Worm (Caenorhabditis elegans) whole organism, L2 larva: ENCODE results near the gene pid-5.
A peak's percentile ranks its signal among the peaks of the same experiment; 100 is the strongest.

ENCODE experiments used
- F13H6.1 ChIP-seq: sonication (generic microtip); optimal IDR thresholded peaks from 2 replicates; lab custom pipeline; 2016; ENCODE audit warnings: missing genetic modification characterization, missing compliant biosample characterization
- R02D3.7 ChIP-seq: fragments of 150-350 bp; optimal IDR thresholded peaks from 2 replicates; lab custom pipeline; 2014; ENCODE audit warnings: missing biosample characterization, missing genetic modification characterization
- ZK546.5 ChIP-seq: sonication (generic microtip); optimal IDR thresholded peaks from 2 replicates; lab custom pipeline; 2017; ENCODE audit warnings: missing biosample characterization, missing genetic modification characterization
- alr-1 ChIP-seq: fragments of 150-350 bp; optimal IDR thresholded peaks from 2 replicates; lab custom pipeline; 2014; ENCODE audit warnings: missing biosample characterization, missing genetic modification characterization
- aly-2 ChIP-seq: fragments of 150-350 bp; optimal IDR thresholded peaks from 2 replicates; lab custom pipeline; 2014; ENCODE audit warnings: missing biosample characterization, missing genetic modification characterization
- ama-1 ChIP-seq: fragments of 150-350 bp; optimal IDR thresholded peaks from 2 replicates; lab custom pipeline; 2018; ENCODE audit warnings: inconsistent platforms
- blmp-1 ChIP-seq: sonication (generic microtip); optimal IDR thresholded peaks from 2 replicates; lab custom pipeline; 2017; ENCODE audit warnings: missing genetic modification characterization, mild to moderate bottlenecking, missing compliant biosample characterization, antibody characterized with exemption, moderate library complexity; ENCODE audit not compliant: insufficient read depth
- ceh-16 ChIP-seq: fragments of 150-350 bp; optimal IDR thresholded peaks from 2 replicates; lab custom pipeline; 2014; ENCODE audit warnings: missing biosample characterization, missing genetic modification characterization
- ceh-82 ChIP-seq: fragments of 150-350 bp; optimal IDR thresholded peaks from 2 replicates; lab custom pipeline; 2014; ENCODE audit warnings: missing biosample characterization, missing genetic modification characterization
- dmd-4 ChIP-seq: sonication (generic microtip); optimal IDR thresholded peaks from 2 replicates; lab custom pipeline; 2017; ENCODE audit warnings: missing biosample characterization, missing genetic modification characterization
- egl-27 ChIP-seq: sonication (generic microtip); optimal IDR thresholded peaks from 3 replicates; lab custom pipeline; 2017; ENCODE audit warnings: missing biosample characterization, missing genetic modification reagents, missing genetic modification characterization
- elt-1 ChIP-seq: fragments of 150-350 bp; optimal IDR thresholded peaks from 2 replicates; lab custom pipeline; 2014; ENCODE audit warnings: missing biosample characterization, missing genetic modification characterization
- elt-3 ChIP-seq: sonication (generic microtip); optimal IDR thresholded peaks from 2 replicates; lab custom pipeline; 2017; ENCODE audit warnings: missing biosample characterization, missing genetic modification characterization
- fos-1 ChIP-seq: fragments of 150-350 bp; optimal IDR thresholded peaks from 2 replicates; lab custom pipeline; 2014; ENCODE audit warnings: missing biosample characterization, missing genetic modification characterization
- gmeb-1 ChIP-seq: fragments of 150-350 bp; optimal IDR thresholded peaks from 2 replicates; lab custom pipeline; 2014; ENCODE audit warnings: missing biosample characterization, missing genetic modification characterization
- lin-11 ChIP-seq: fragments of 150-350 bp; sonication (generic microtip); optimal IDR thresholded peaks from 2 replicates; lab custom pipeline; 2014; ENCODE audit warnings: missing biosample characterization, missing genetic modification characterization, inconsistent platforms, mixed read lengths
- lin-13 ChIP-seq: fragments of 150-350 bp; optimal IDR thresholded peaks from 2 replicates; lab custom pipeline; 2014; ENCODE audit warnings: missing biosample characterization, missing genetic modification reagents, missing genetic modification characterization
- lin-39 ChIP-seq: fragments of 150-350 bp; optimal IDR thresholded peaks from 2 replicates; lab custom pipeline; 2014; ENCODE audit warnings: missing biosample characterization, missing genetic modification reagents, missing genetic modification characterization
- mab-5 ChIP-seq: fragments of 150-350 bp; optimal IDR thresholded peaks from 2 replicates; lab custom pipeline; 2014; ENCODE audit warnings: missing biosample characterization, missing genetic modification characterization
- mbf-1 ChIP-seq: sonication (generic microtip); optimal IDR thresholded peaks from 2 replicates; lab custom pipeline; 2017; ENCODE audit warnings: missing biosample characterization, missing genetic modification characterization
- mdl-1 ChIP-seq, 2 experiments: fragments of 150-350 bp in 1 of 2; sonication (generic microtip) in 1 of 2; optimal IDR thresholded peaks; 2 replicates each; lab custom pipeline; 2017; ENCODE audit warnings: missing biosample characterization in 2 of 2, missing genetic modification characterization in 2 of 2
- nhr-10 ChIP-seq: sonication (generic microtip); optimal IDR thresholded peaks from 2 replicates; lab custom pipeline; 2017; ENCODE audit warnings: missing biosample characterization, missing genetic modification characterization
- nhr-12 ChIP-seq: fragments of 150-350 bp; optimal IDR thresholded peaks from 2 replicates; lab custom pipeline; 2014; ENCODE audit warnings: missing biosample characterization, missing genetic modification characterization
- nhr-129 ChIP-seq: fragments of 150-350 bp; optimal IDR thresholded peaks from 2 replicates; lab custom pipeline; 2014; ENCODE audit warnings: missing biosample characterization, missing genetic modification characterization
- nhr-23 ChIP-seq: fragments of 150-350 bp; optimal IDR thresholded peaks from 2 replicates; lab custom pipeline; 2014; ENCODE audit warnings: missing biosample characterization, missing genetic modification reagents, missing genetic modification characterization
- nhr-237 ChIP-seq: fragments of 150-350 bp; optimal IDR thresholded peaks from 2 replicates; lab custom pipeline; 2014; ENCODE audit warnings: missing biosample characterization, missing genetic modification characterization
- nhr-25 ChIP-seq: fragments of 150-350 bp; sonication (generic microtip); optimal IDR thresholded peaks from 3 replicates; lab custom pipeline; 2014; ENCODE audit warnings: missing biosample characterization, missing genetic modification characterization
- nhr-6 ChIP-seq: fragments of 150-350 bp; optimal IDR thresholded peaks from 2 replicates; lab custom pipeline; 2014; ENCODE audit warnings: missing biosample characterization, missing genetic modification characterization
- nhr-77 ChIP-seq: fragments of 150-350 bp; optimal IDR thresholded peaks from 2 replicates; lab custom pipeline; 2014; ENCODE audit warnings: missing biosample characterization, missing genetic modification characterization
- peb-1 ChIP-seq: fragments of 150-350 bp; optimal IDR thresholded peaks from 2 replicates; lab custom pipeline; 2014; ENCODE audit warnings: missing biosample characterization, missing genetic modification characterization
- sem-4 ChIP-seq: fragments of 150-350 bp; optimal IDR thresholded peaks from 2 replicates; lab custom pipeline; 2014; ENCODE audit warnings: missing biosample characterization, missing genetic modification reagents, missing genetic modification characterization
- skn-1 ChIP-seq: sonication (generic microtip); optimal IDR thresholded peaks from 2 replicates; lab custom pipeline; 2017; ENCODE audit warnings: missing biosample characterization, missing genetic modification characterization
- sma-3 ChIP-seq: sonication (generic microtip); optimal IDR thresholded peaks from 2 replicates; lab custom pipeline; 2016; ENCODE audit warnings: missing genetic modification reagents, missing genetic modification characterization, missing compliant biosample characterization
- sma-9 ChIP-seq, 2 experiments: fragments of 150-350 bp in 1 of 2; sonication (generic microtip) in 1 of 2; optimal IDR thresholded peaks; 2 replicates each; lab custom pipeline; 2014 to 2016; ENCODE audit warnings: missing genetic modification characterization in 2 of 2, mild to moderate bottlenecking in 1 of 2, missing biosample characterization in 1 of 2, missing compliant biosample characterization in 1 of 2, missing genetic modification reagents in 1 of 2, moderate library complexity in 1 of 2
- snpc-4 ChIP-seq: fragments of 150-350 bp; optimal IDR thresholded peaks from 2 replicates; lab custom pipeline; 2014; ENCODE audit warnings: missing biosample characterization, missing genetic modification characterization
- unc-39 ChIP-seq: fragments of 150-350 bp; optimal IDR thresholded peaks from 2 replicates; lab custom pipeline; 2014; ENCODE audit warnings: missing biosample characterization, missing genetic modification characterization
- unc-55 ChIP-seq: fragments of 150-350 bp; sonication (generic microtip); optimal IDR thresholded peaks from 3 replicates; lab custom pipeline; 2014; ENCODE audit warnings: missing biosample characterization, missing genetic modification reagents, missing genetic modification characterization
- zag-1 ChIP-seq: fragments of 150-350 bp; optimal IDR thresholded peaks from 2 replicates; lab custom pipeline; 2014; ENCODE audit warnings: missing biosample characterization, missing genetic modification characterization
- ztf-1 ChIP-seq: fragments of 200-800 bp; sonication (Bioruptor generic); conservative IDR thresholded peaks from 2 replicates; pipeline ENCODE4 v1.3.6; 2022; ENCODE audit warnings: missing genetic modification characterization, missing compliant biosample characterization
- ztf-11 ChIP-seq: sonication (generic microtip); optimal IDR thresholded peaks from 2 replicates; lab custom pipeline; 2017; ENCODE audit warnings: missing biosample characterization, missing genetic modification characterization
- ztf-4 ChIP-seq: fragments of 150-350 bp; optimal IDR thresholded peaks from 2 replicates; lab custom pipeline; 2014; ENCODE audit warnings: missing biosample characterization, missing genetic modification characterization

Gene pid-5

DNA sequence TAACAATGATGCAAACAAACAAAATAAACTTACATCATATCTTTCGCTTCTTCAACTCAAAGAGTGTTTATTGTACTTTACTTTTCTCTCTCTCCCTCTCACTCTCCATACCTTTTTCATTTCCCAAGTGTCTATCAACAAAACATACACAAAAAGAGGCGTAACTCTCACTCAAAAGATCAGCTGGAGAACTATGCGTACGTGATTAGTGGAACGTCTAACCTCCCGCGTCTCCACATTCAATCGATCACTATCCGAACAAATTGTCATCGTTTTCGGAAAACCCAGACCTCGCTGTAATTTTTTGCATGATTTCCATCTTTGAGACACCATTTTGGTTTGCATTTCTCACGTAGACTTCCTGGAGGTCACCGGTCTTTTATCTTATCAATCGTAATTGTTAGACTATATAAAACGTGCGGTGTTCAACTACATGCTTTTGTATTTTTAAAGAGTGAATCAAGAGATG, 44.2 kb upstream of the pid-5 start, which contains the start of gene nhr-57 (continued):
- TF ChIP-seq ceh-82 (tag; lab: Kevin White, UChicago) (no peak), lin-39 (tag; lab: Kevin White, UChicago) (no peak), mbf-1 (tag; lab: Kevin White, UChicago) (no peak), nhr-129 (tag; lab: Kevin White, UChicago) (peak; percentile 96), fos-1 (tag; lab: Kevin White, UChicago) (peak; percentile 73), ztf-4 (tag; lab: Kevin White, UChicago) (no peak), egl-27 (tag; lab: Kevin White, UChicago) (peak; percentile 60), ztf-11 (tag; lab: Kevin White, UChicago) (no peak), sem-4 (peak; percentile 61), mab-5 (tag; lab: Kevin White, UChicago) (no peak), peb-1 (no peak), dmd-4 (tag; lab: Kevin White, UChicago) (no peak)

DNA sequence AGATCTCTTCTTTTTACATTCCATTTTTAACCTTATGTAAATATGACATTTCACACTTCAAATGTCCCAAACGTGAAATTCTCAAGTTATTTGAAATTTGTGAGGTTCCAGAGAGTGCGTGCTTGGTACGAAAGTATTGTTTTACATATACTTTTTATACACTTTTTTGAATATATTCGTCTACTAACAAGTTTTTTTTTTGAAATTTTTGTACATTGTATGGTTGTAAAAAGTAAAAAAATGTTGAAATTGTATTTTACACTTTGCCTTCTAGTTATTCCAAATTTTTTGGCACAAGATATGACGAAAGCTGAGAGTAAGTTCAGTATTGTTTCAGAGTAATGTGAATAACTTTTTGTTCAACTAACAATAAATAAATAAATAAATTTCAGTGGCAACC, 41.0 kb upstream of the pid-5 start, which contains the start of gene lgc-1:
lgc-1 (plus strand) TSS at position 301 of the 400 bp plus-strand sequence.
- TF ChIP-seq sma-9 (GFP tag; optimal IDR thresholded peaks at IDR 0.05; lab: Kevin White, UChicago) (no peak), sma-9 (tag; optimal IDR thresholded peaks at IDR 0.05; lab: Kevin White, UChicago) (no peak), ceh-82 (tag; lab: Kevin White, UChicago) (no peak), ztf-11 (tag; lab: Kevin White, UChicago) (no peak), ztf-1 (GFP tag; lab: Robert Waterston, UW) (no peak), blmp-1 (no peak), ZK546.5 (tag; lab: Kevin White, UChicago) (no peak), lin-39 (tag; lab: Kevin White, UChicago) (no peak), unc-39 (tag; lab: Kevin White, UChicago) (no peak), elt-1 (no peak), aly-2 (tag; lab: Kevin White, UChicago) (no peak)

ce11 chrV:4138688-4139087, 37.0 kb upstream of the pid-5 start, which contains the start of gene lgc-29:
TSS of gene lgc-29 (plus strand) at chrV:4138988.
- TF ChIP-seq lin-13 (GFP tag; lab: Kevin White, UChicago): no peak
- no peak for TF ChIP-seq sma-9 (GFP tag; optimal IDR thresholded peaks at IDR 0.05; lab: Kevin White, UChicago)
- TF ChIP-seq sma-9 (tag; optimal IDR thresholded peaks at IDR 0.05; lab: Kevin White, UChicago): no peak
- no peak for TF ChIP-seq mab-5 (tag; lab: Kevin White, UChicago)
- TF ChIP-seq skn-1: no peak
- TF ChIP-seq R02D3.7: no peak
- no peak for TF ChIP-seq nhr-10 (tag; lab: Kevin White, UChicago)
- no peak for TF ChIP-seq egl-27 (tag; lab: Kevin White, UChicago)
- no peak for TF ChIP-seq sma-3 (GFP tag; lab: Kevin White, UChicago)
- no peak for TF ChIP-seq sem-4
- no peak for TF ChIP-seq ama-1 (lab: Kevin White, UChicago)
- no peak for TF ChIP-seq nhr-12 (tag; lab: Kevin White, UChicago)
- TF ChIP-seq nhr-237 (tag; lab: Kevin White, UChicago): no peak
- no peak for TF ChIP-seq lin-39 (tag; lab: Kevin White, UChicago)
- TF ChIP-seq lin-11 (tag; lab: Kevin White, UChicago): no peak
- TF ChIP-seq, all 48 proteins: peak for 0

ce11 chrV:4143034-4143433, 32.6 kb upstream of the pid-5 start:
- TF ChIP-seq nhr-10 (tag; lab: Kevin White, UChicago) (no peak), unc-55 (GFP tag; lab: Kevin White, UChicago) (peak; percentile 77), ceh-82 (tag; lab: Kevin White, UChicago) (no peak), nhr-12 (tag; lab: Kevin White, UChicago) (no peak), ceh-16 (tag; lab: Kevin White, UChicago) (no peak), mdl-1 (tag; optimal IDR thresholded peaks at IDR 0.05; lab: Kevin White, UChicago) (peak in 1 of 2 experiments; percentile 33), lin-11 (tag; lab: Kevin White, UChicago) (peak; percentile 38), blmp-1 (peak; percentile 27), zag-1 (tag; lab: Kevin White, UChicago) (peak; percentile 40), sma-9 (GFP tag; optimal IDR thresholded peaks at IDR 0.05; lab: Kevin White, UChicago) (peak; percentile 89), sma-9 (tag; optimal IDR thresholded peaks at IDR 0.05; lab: Kevin White, UChicago) (no peak), ztf-11 (tag; lab: Kevin White, UChicago) (no peak), elt-3 (no peak), snpc-4 (tag; lab: Kevin White, UChicago) (peak; percentile 4), nhr-25 (tag; lab: Kevin White, UChicago) (peak; percentile 91), lin-39 (tag; lab: Kevin White, UChicago) (no peak), F13H6.1 (peak; percentile 76), ztf-1 (GFP tag; lab: Robert Waterston, UW) (no peak), skn-1 (no peak), gmeb-1 (tag; lab: Kevin White, UChicago) (peak; percentile 78), nhr-77 (no peak), nhr-129 (tag; lab: Kevin White, UChicago) (peak; percentile 60), lin-13 (GFP tag; lab: Kevin White, UChicago) (peak; percentile 78), ZK546.5 (tag; lab: Kevin White, UChicago) (no peak), peb-1 (no peak), ama-1 (lab: Kevin White, UChicago) (no peak), unc-39 (tag; lab: Kevin White, UChicago) (no peak), R02D3.7 (no peak), sem-4 (peak; percentile 73), nhr-237 (tag; lab: Kevin White, UChicago) (no peak), elt-1 (no peak), aly-2 (tag; lab: Kevin White, UChicago) (no peak), nhr-23 (tag; lab: Kevin White, UChicago) (no peak), nhr-6 (no peak), alr-1 (tag; lab: Kevin White, UChicago) (no peak), sma-3 (GFP tag; lab: Kevin White, UChicago) (peak; percentile 78), mab-5 (tag; lab: Kevin White, UChicago) (peak; percentile 82)
